Fruit fly (Drosophila melanogaster): ENCODE measurements around the gene Ir7g.

The Ir7g gene

dm6 chrX:7930236-7931027, 46.0 kb downstream of the Ir7g start:
- TF ChIP-seq Myc (optimal IDR thresholded peaks at IDR 0.05), result no peak
- no peak for TF ChIP-seq ttk (optimal IDR thresholded peaks at IDR 0.05)
- TF ChIP-seq insv (optimal IDR thresholded peaks at IDR 0.05), result no peak

- TF ChIP-seq insv (optimal IDR thresholded peaks at IDR 0.05), result no peak
- TF ChIP-seq psq (optimal IDR thresholded peaks at IDR 0.05), result no peak
- TF ChIP-seq h (optimal IDR thresholded peaks at IDR 0.05), result no peak
- no peak for TF ChIP-seq ttk (optimal IDR thresholded peaks at IDR 0.05)
- TF ChIP-seq Sin3A (optimal IDR thresholded peaks at IDR 0.05), result no peak
- TF ChIP-seq Myc (optimal IDR thresholded peaks at IDR 0.05), result no peak
Measured at dm6 chrX:7931028-7931549, 46.6 kb downstream of the Ir7g start, which contains the start of gene mahe. TSS of gene mahe (minus strand) at chrX:7931382.

- no peak for TF ChIP-seq psq (optimal IDR thresholded peaks at IDR 0.05)
- no peak for TF ChIP-seq h (optimal IDR thresholded peaks at IDR 0.05)
- no peak for TF ChIP-seq Myc (optimal IDR thresholded peaks at IDR 0.05)
- TF ChIP-seq ttk (optimal IDR thresholded peaks at IDR 0.05), result no peak
- TF ChIP-seq Sin3A (optimal IDR thresholded peaks at IDR 0.05), result no peak
- TF ChIP-seq insv (optimal IDR thresholded peaks at IDR 0.05), result no peak
Measured at dm6 chrX:7933210-7933915, 48.9 kb downstream of the Ir7g start, which contains the start of the genes Dhdds and RpS14a. TSS of gene Dhdds (minus strand) at chrX:7933351. TSS of gene RpS14a (plus strand) at chrX:7933742.

dm6 chrX:7934679-7935078, 50.2 kb downstream of the Ir7g start, which contains the start of gene RpS14b:
TSS of gene RpS14b (plus strand) at chrX:7934898.
- no peak for TF ChIP-seq Myc (optimal IDR thresholded peaks at IDR 0.05)
- no peak for TF ChIP-seq h (optimal IDR thresholded peaks at IDR 0.05)
- TF ChIP-seq Sin3A (optimal IDR thresholded peaks at IDR 0.05), result no peak
- TF ChIP-seq psq (optimal IDR thresholded peaks at IDR 0.05), result no peak
- TF ChIP-seq insv (optimal IDR thresholded peaks at IDR 0.05), result no peak
- no peak for TF ChIP-seq ttk (optimal IDR thresholded peaks at IDR 0.05)

- TF ChIP-seq psq (optimal IDR thresholded peaks at IDR 0.05), result no peak
- no peak for TF ChIP-seq Sin3A (optimal IDR thresholded peaks at IDR 0.05)
- no peak for TF ChIP-seq ttk (optimal IDR thresholded peaks at IDR 0.05)
- TF ChIP-seq Myc (optimal IDR thresholded peaks at IDR 0.05), result no peak
- no peak for TF ChIP-seq insv (optimal IDR thresholded peaks at IDR 0.05)
- no peak for TF ChIP-seq h (optimal IDR thresholded peaks at IDR 0.05)
Measured at dm6 chrX:7935798-7936572, 51.5 kb downstream of the Ir7g start, which contains the start of gene Ubr3. TSS of gene Ubr3 (plus strand) at chrX:7935896.
